Fruit fly (Drosophila melanogaster): ENCODE data around the gene CG17292.

CG17292 gene

dm6 chr2L:8326414-8327271 lies 43.6 kb upstream of the CG17292 start:
- TF ChIP-seq CG2678 (tag; optimal IDR thresholded peaks at IDR 0.05) (peak; percentile 59), CG10267 (tag; optimal IDR thresholded peaks at IDR 0.05) (peak; percentile 11), CG7839 (tag; optimal IDR thresholded peaks at IDR 0.05) (peak; percentile 41), mld (GFP tag; IDR thresholded peaks at IDR 0.05; ENCODE audit: partially characterized antibody) (no peak), sens (GFP tag) (peak; percentile 18), Doc2 (GFP tag; IDR thresholded peaks at IDR 0.05) (no peak), CG7556 (GFP tag; optimal IDR thresholded peaks at IDR 0.05) (peak; percentile 32), CG17385 (GFP tag; optimal IDR thresholded peaks at IDR 0.05) (peak; percentile 3), CG13287 (GFP tag; IDR thresholded peaks at IDR 0.05; ENCODE audit: partially characterized antibody) (peak; percentile 8; the same call in 1 of the 2 replicates), CG15269 (tag; optimal IDR thresholded peaks at IDR 0.05) (peak; percentile 53), Meics (GFP tag; optimal IDR thresholded peaks at IDR 0.05) (peak; percentile 13), Sox102F (GFP tag; optimal IDR thresholded peaks at IDR 0.05) (peak; percentile 33), grau (tag; optimal IDR thresholded peaks at IDR 0.05) (peak; percentile 30), CG12391 (tag; optimal IDR thresholded peaks at IDR 0.05) (peak; percentile 42), CG31441 (GFP tag; IDR thresholded peaks at IDR 0.05) (peak; percentile 51), CG30403 (GFP tag; optimal IDR thresholded peaks at IDR 0.05) (peak; percentile 25), CG13424 (tag; optimal IDR thresholded peaks at IDR 0.05) (peak; percentile 41), CTCF (GFP tag; optimal IDR thresholded peaks at IDR 0.05) (peak; percentile 34), CG17359 (tag; optimal IDR thresholded peaks at IDR 0.05) (peak; percentile 39), Mrtf (GFP tag; IDR thresholded peaks at IDR 0.05) (no peak), pita (GFP tag; optimal IDR thresholded peaks at IDR 0.05) (peak; percentile 1), PHDP (tag; optimal IDR thresholded peaks at IDR 0.05) (peak; percentile 38), dmrt99B (tag; optimal IDR thresholded peaks at IDR 0.05) (peak; percentile 50), CG17328 (GFP tag; IDR thresholded peaks at IDR 0.05) (no peak), Hr51 (GFP tag; optimal IDR thresholded peaks at IDR 0.05) (peak in 1 of 2 experiments; percentile 63), CG2120 (GFP tag; optimal IDR thresholded peaks at IDR 0.05) (peak; percentile 15), row (GFP tag; IDR thresholded peaks at IDR 0.05) (peak; percentile 40), CG7357 (GFP tag; IDR thresholded peaks at IDR 0.05) (no peak), CG13296 (GFP tag; optimal IDR thresholded peaks at IDR 0.05) (peak; percentile 28), CG8924 (tag; optimal IDR thresholded peaks at IDR 0.05) (peak; percentile 19), Ptx1 (GFP tag; IDR thresholded peaks at IDR 0.05) (0 out of 2 replicates have a peak, but pooled peaks have one; percentile 18), vfl (GFP tag; optimal IDR thresholded peaks at IDR 0.05) (no peak), Blimp-1 (GFP tag; optimal IDR thresholded peaks at IDR 0.05) (peak; percentile 13), CG12659 (GFP tag; optimal IDR thresholded peaks at IDR 0.05) (peak; percentile 18), MTF-1 (GFP tag; optimal IDR thresholded peaks at IDR 0.05; ENCODE audit: borderline replicate concordance) (no peak), cwo (GFP tag; optimal IDR thresholded peaks at IDR 0.05) (peak; percentile 32), CG43689 (GFP tag; IDR thresholded peaks at IDR 0.05) (no peak), HHEX (GFP tag; optimal IDR thresholded peaks at IDR 0.05) (no peak), Nf-YA (GFP tag; IDR thresholded peaks at IDR 0.05) (no peak), CG3281 (GFP tag; optimal IDR thresholded peaks at IDR 0.05) (peak; percentile 2), Pdp1 (GFP tag; optimal IDR thresholded peaks at IDR 0.05) (peak in 1 of 2 experiments; percentile 39), cg (GFP tag; optimal IDR thresholded peaks at IDR 0.05) (no peak), Fer1 (GFP tag; optimal IDR thresholded peaks at IDR 0.05) (peak; percentile 25), CG17361 (GFP tag; IDR thresholded peaks at IDR 0.05) (0 out of 3 replicates have a peak, but pooled peaks have one; percentile 14), gem (tag; optimal IDR thresholded peaks at IDR 0.05) (peak; percentile 61), mam (GFP tag; optimal IDR thresholded peaks at IDR 0.05) (no peak), Asciz (GFP tag; optimal IDR thresholded peaks at IDR 0.05) (peak; percentile 5), Med (GFP tag) (peak; percentile 48)
